Worm (Caenorhabditis elegans): ENCODE data around the gene K07F5.16.

DNA sequence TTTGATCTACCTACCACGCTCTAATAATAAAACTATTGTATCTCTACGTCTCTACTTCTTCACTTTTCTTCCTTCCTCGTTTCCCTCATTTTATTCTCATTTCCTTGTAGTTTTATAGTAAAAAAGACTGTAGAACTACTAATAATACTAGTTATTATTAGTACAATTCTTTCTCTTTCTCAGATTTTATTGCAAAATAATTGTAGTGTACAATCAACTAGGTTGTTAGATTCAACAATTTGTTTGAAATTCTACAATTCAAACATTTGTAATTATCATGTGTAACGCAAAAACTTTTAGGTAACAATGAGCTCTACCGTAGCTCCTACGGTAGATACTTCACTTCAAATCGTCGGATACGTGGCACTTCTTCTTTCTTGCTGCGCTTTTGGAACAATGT lies 8.2 kb upstream of the K07F5.16 start, which contains the start of gene K07F5.12:
- TF ChIP-seq med-1 (GFP tag; optimal IDR thresholded peaks at IDR 0.05; ENCODE audit: insufficient read depth) (no peak), tab-1 (GFP tag; IDR thresholded peaks at IDR 0.05) (no peak), ztf-23 (GFP tag; IDR thresholded peaks at IDR 0.05) (no peak), flt-1 (GFP tag; IDR thresholded peaks at IDR 0.05) (no peak), ztf-29 (GFP tag; IDR thresholded peaks at IDR 0.05) (no peak), klf-2 (GFP tag; conservative IDR thresholded peaks at IDR 0.05) (no peak)

Data from whole organism, midembryonic.